Worm (Caenorhabditis elegans) whole organism, young adult: ENCODE data around the gene fipr-17.

ENCODE experiments used
- B0261.1 ChIP-seq: sonication (generic microtip); optimal IDR thresholded peaks from 2 replicates; lab custom pipeline; 2016; ENCODE audit warnings: mild to moderate bottlenecking, missing genetic modification characterization, moderate library complexity, missing compliant biosample characterization
- F33H1.4 ChIP-seq: fragments of 200-800 bp; sonication (Bioruptor generic); IDR thresholded peaks from 2 replicates; pipeline ENCODE4 v1.3.6; 2022; ENCODE audit warnings: missing genetic modification reagents, missing genetic modification characterization, missing compliant biosample characterization
- F57A8.1 ChIP-seq: fragments of 200-800 bp; sonication (Bioruptor generic); optimal IDR thresholded peaks from 2 replicates; lab custom pipeline; 2018; ENCODE audit warnings: mild to moderate bottlenecking, missing genetic modification characterization, moderate library complexity, missing compliant biosample characterization
- F57C9.4 ChIP-seq: sonication (generic microtip); optimal IDR thresholded peaks from 2 replicates; lab custom pipeline; 2017; ENCODE audit warnings: mild to moderate bottlenecking, missing genetic modification characterization, missing compliant biosample characterization
- K11D2.4 ChIP-seq: fragments of 200-800 bp; sonication (Bioruptor generic); IDR thresholded peaks from 2 replicates; pipeline ENCODE4 v1.3.6; 2022; ENCODE audit warnings: missing genetic modification reagents, missing genetic modification characterization, missing compliant biosample characterization
- K12H6.12 ChIP-seq: fragments of 200-800 bp; sonication (Bioruptor generic); optimal IDR thresholded peaks from 2 replicates; lab custom pipeline; 2018; ENCODE audit warnings: mild to moderate bottlenecking, missing genetic modification characterization, missing compliant biosample characterization
- Y95B8A.8 ChIP-seq: fragments of 200-800 bp; sonication (Bioruptor generic); IDR thresholded peaks from 2 replicates; pipeline ENCODE4 v1.3.6; 2022; ENCODE audit warnings: missing genetic modification reagents, missing genetic modification characterization, missing compliant biosample characterization
- akir-1 ChIP-seq: fragments of 200-800 bp; sonication (Bioruptor generic); optimal IDR thresholded peaks from 2 replicates; lab custom pipeline; 2018; ENCODE audit warnings: mild to moderate bottlenecking, missing genetic modification characterization, moderate library complexity, missing compliant biosample characterization
- athp-1 ChIP-seq: sonication (generic microtip); optimal IDR thresholded peaks from 2 replicates; lab custom pipeline; 2017; ENCODE audit warnings: mild to moderate bottlenecking, missing genetic modification characterization, missing compliant biosample characterization
- attf-5 ChIP-seq: fragments of 200-800 bp; sonication (Bioruptor generic); optimal IDR thresholded peaks from 2 replicates; lab custom pipeline; 2018; ENCODE audit warnings: mild to moderate bottlenecking, missing genetic modification characterization, missing compliant biosample characterization
- ccch-3 ChIP-seq: fragments of 200-800 bp; sonication (Bioruptor generic); optimal IDR thresholded peaks from 2 replicates; lab custom pipeline; 2018; ENCODE audit warnings: mild to moderate bottlenecking, missing genetic modification characterization, missing compliant biosample characterization
- ceh-100 ChIP-seq: fragments of 200-800 bp; sonication (Bioruptor generic); IDR thresholded peaks from 2 replicates; pipeline ENCODE4 v1.3.6; 2022; ENCODE audit warnings: missing genetic modification reagents, missing genetic modification characterization, missing compliant biosample characterization
- ceh-40 ChIP-seq: fragments of 200-800 bp; sonication (Bioruptor generic); IDR thresholded peaks from 2 replicates; pipeline ENCODE4 v1.3.6; 2022; ENCODE audit warnings: missing genetic modification characterization, missing compliant biosample characterization
- dpl-1 ChIP-seq: fragments of 150-350 bp; optimal IDR thresholded peaks from 2 replicates; lab custom pipeline; 2014; ENCODE audit warnings: missing biosample characterization, missing genetic modification reagents, missing genetic modification characterization
- egl-44 ChIP-seq: fragments of 200-800 bp; sonication (Bioruptor generic); IDR thresholded peaks from 2 replicates; pipeline ENCODE4 v1.3.6; 2022; ENCODE audit warnings: missing genetic modification reagents, missing genetic modification characterization, missing compliant biosample characterization
- ets-4 ChIP-seq: fragments of 200-800 bp; sonication (Bioruptor generic); optimal IDR thresholded peaks from 2 replicates; lab custom pipeline; 2018; ENCODE audit warnings: mild to moderate bottlenecking, missing genetic modification characterization, missing compliant biosample characterization
- gei-17 ChIP-seq: fragments of 200-800 bp; sonication (Bioruptor generic); optimal IDR thresholded peaks from 2 replicates; lab custom pipeline; 2018; ENCODE audit warnings: mild to moderate bottlenecking, missing genetic modification characterization, missing compliant biosample characterization
- him-1 ChIP-seq: sonication (generic microtip); optimal IDR thresholded peaks from 2 replicates; lab custom pipeline; 2016; ENCODE audit warnings: missing genotype, missing genetic modification reagents, missing genetic modification characterization, missing compliant biosample characterization
- hsf-1 ChIP-seq: fragments of 200-800 bp; sonication (Bioruptor generic); IDR thresholded peaks from 2 replicates; pipeline ENCODE4 v1.3.6; 2022; ENCODE audit warnings: missing genetic modification reagents, missing genetic modification characterization, missing compliant biosample characterization
- lag-1 ChIP-seq: fragments of 200-800 bp; sonication (Bioruptor generic); IDR thresholded peaks from 2 replicates; pipeline ENCODE4 v1.3.6; 2022; ENCODE audit warnings: missing genetic modification reagents, missing genetic modification characterization, missing compliant biosample characterization
- let-607 ChIP-seq, 2 experiments: fragments of 200-800 bp in 1 of 2; sonication (Bioruptor generic) in 1 of 2; sonication (generic microtip) in 1 of 2; optimal IDR thresholded peaks; 2 replicates each; lab custom pipeline; 2016 to 2018; ENCODE audit warnings: mild to moderate bottlenecking in 2 of 2, missing compliant biosample characterization in 2 of 2, missing genetic modification characterization in 2 of 2, moderate library complexity in 2 of 2, missing genotype in 1 of 2
- lin-35 ChIP-seq, 3 experiments: fragments of 150-350 bp in 2 of 3; sonication (generic microtip) in 1 of 3; optimal IDR thresholded peaks; 2 replicates each; lab custom pipeline; 2014 to 2018; ENCODE audit warnings: missing biosample characterization in 3 of 3, missing genetic modification characterization in 3 of 3, missing genetic modification reagents in 3 of 3
- lin-40 ChIP-seq: sonication (generic microtip); optimal IDR thresholded peaks from 2 replicates; lab custom pipeline; 2016; ENCODE audit warnings: missing genetic modification characterization, mild to moderate bottlenecking, missing compliant biosample characterization, missing genotype, missing genetic modification reagents
- lin-54 ChIP-seq: fragments of 200-800 bp; sonication (Bioruptor generic); optimal IDR thresholded peaks from 2 replicates; lab custom pipeline; 2018; ENCODE audit warnings: mild to moderate bottlenecking, missing genetic modification characterization, missing compliant biosample characterization
- lir-1 ChIP-seq: fragments of 200-800 bp; sonication (Bioruptor generic); conservative IDR thresholded peaks from 2 replicates; pipeline ENCODE4 v1.3.6; 2022; ENCODE audit warnings: missing genetic modification reagents, missing genetic modification characterization, missing compliant biosample characterization
- lsl-1 ChIP-seq: fragments of 200-800 bp; sonication (Bioruptor generic); optimal IDR thresholded peaks from 2 replicates; lab custom pipeline; 2018; ENCODE audit warnings: mild to moderate bottlenecking, missing genetic modification characterization, moderate library complexity, missing compliant biosample characterization
- madf-3 ChIP-seq: fragments of 200-800 bp; sonication (Bioruptor generic); IDR thresholded peaks from 2 replicates; pipeline ENCODE4 v1.3.6; 2022; ENCODE audit warnings: missing genetic modification reagents, missing genetic modification characterization, missing compliant biosample characterization
- mcd-1 ChIP-seq: fragments of 200-800 bp; sonication (Bioruptor generic); IDR thresholded peaks from 2 replicates; pipeline ENCODE4 v1.3.6; 2022; ENCODE audit warnings: missing genetic modification reagents, missing genetic modification characterization, missing compliant biosample characterization
- mel-28 ChIP-seq: sonication (generic microtip); optimal IDR thresholded peaks from 2 replicates; lab custom pipeline; 2016; ENCODE audit warnings: borderline replicate concordance, mild to moderate bottlenecking, missing genetic modification characterization, missing compliant biosample characterization
- mxl-1 ChIP-seq: sonication (generic microtip); optimal IDR thresholded peaks from 2 replicates; lab custom pipeline; 2016; ENCODE audit warnings: missing genetic modification characterization, missing compliant biosample characterization
- nhr-120 ChIP-seq: fragments of 200-800 bp; sonication (Bioruptor generic); IDR thresholded peaks from 2 replicates; pipeline ENCODE4 v1.3.6; 2022; ENCODE audit warnings: missing genetic modification characterization, missing compliant biosample characterization
- nhr-27 ChIP-seq: fragments of 200-800 bp; sonication (Bioruptor generic); optimal IDR thresholded peaks from 2 replicates; lab custom pipeline; 2018; ENCODE audit warnings: mild to moderate bottlenecking, missing genetic modification characterization, moderate library complexity, missing compliant biosample characterization
- nhr-80 ChIP-seq: sonication (generic microtip); optimal IDR thresholded peaks from 2 replicates; lab custom pipeline; 2016; ENCODE audit warnings: missing genetic modification characterization, missing compliant biosample characterization
- nhr-90 ChIP-seq: sonication (generic microtip); optimal IDR thresholded peaks from 2 replicates; lab custom pipeline; 2016; ENCODE audit warnings: missing genotype, mild to moderate bottlenecking, missing genetic modification characterization, missing compliant biosample characterization
- pha-4 ChIP-seq: fragments of 150-350 bp; sonication (generic microtip); optimal IDR thresholded peaks from 2 replicates; lab custom pipeline; 2014; ENCODE audit warnings: missing biosample characterization, missing genetic modification reagents, missing genetic modification characterization
- rec-8 ChIP-seq, 2 experiments: sonication (generic microtip); optimal IDR thresholded peaks; 2 replicates each; lab custom pipeline; 2016; ENCODE audit warnings: mild to moderate bottlenecking in 2 of 2, missing genetic modification characterization in 2 of 2, missing genetic modification reagents in 2 of 2, missing genotype in 2 of 2, missing biosample characterization in 1 of 2, missing compliant biosample characterization in 1 of 2, moderate library complexity in 1 of 2
- rpc-1 ChIP-seq, 2 experiments: fragments of 150-350 bp in 1 of 2; sonication (generic microtip) in 1 of 2; optimal IDR thresholded peaks; 2 replicates each; lab custom pipeline; 2014 to 2018; ENCODE audit warnings: missing biosample characterization in 1 of 2, missing genetic modification characterization in 1 of 2, missing genetic modification reagents in 1 of 2, missing genotype in 1 of 2
- snpc-4 ChIP-seq, 5 experiments: fragments of 150-350 bp in 1 of 5; sonication (generic microtip) in 4 of 5; optimal IDR thresholded peaks; 2 replicates each; lab custom pipeline; 2014 to 2018; ENCODE audit warnings: missing genetic modification characterization in 5 of 5, missing biosample characterization in 3 of 5, antibody characterized with exemption in 2 of 5, mild to moderate bottlenecking in 2 of 5, missing compliant biosample characterization in 2 of 5, missing genotype in 2 of 5, moderate library complexity in 2 of 5, missing genetic modification reagents in 1 of 5
- somi-1 ChIP-seq: fragments of 200-800 bp; sonication (Bioruptor generic); optimal IDR thresholded peaks from 2 replicates; lab custom pipeline; 2018; ENCODE audit warnings: mild to moderate bottlenecking, missing genetic modification characterization, missing compliant biosample characterization
- sptf-2 ChIP-seq: fragments of 200-800 bp; sonication (Bioruptor generic); optimal IDR thresholded peaks from 2 replicates; lab custom pipeline; 2018; ENCODE audit warnings: mild to moderate bottlenecking, missing genetic modification characterization, missing compliant biosample characterization
- tlf-1 ChIP-seq: fragments of 200-800 bp; sonication (Bioruptor generic); optimal IDR thresholded peaks from 2 replicates; lab custom pipeline; 2018; ENCODE audit warnings: mild to moderate bottlenecking, missing genetic modification characterization, missing compliant biosample characterization
- unc-130 ChIP-seq: sonication (generic microtip); optimal IDR thresholded peaks from 2 replicates; lab custom pipeline; 2016; ENCODE audit warnings: missing genetic modification reagents, missing genetic modification characterization, missing compliant biosample characterization
- xnd-1 ChIP-seq: sonication (generic microtip); optimal IDR thresholded peaks from 2 replicates; lab custom pipeline; 2016; ENCODE audit warnings: missing genotype, missing genetic modification reagents, missing genetic modification characterization, missing compliant biosample characterization
- ztf-25 ChIP-seq: fragments of 200-800 bp; sonication (Bioruptor generic); IDR thresholded peaks from 2 replicates; pipeline ENCODE4 v1.3.6; 2022; ENCODE audit warnings: missing genetic modification reagents, missing genetic modification characterization, missing compliant biosample characterization
- ztf-26 ChIP-seq: sonication (generic microtip); optimal IDR thresholded peaks from 2 replicates; lab custom pipeline; 2017; ENCODE audit warnings: missing genetic modification characterization, missing compliant biosample characterization
- ztf-3 ChIP-seq: fragments of 200-800 bp; sonication (Bioruptor generic); optimal IDR thresholded peaks from 2 replicates; lab custom pipeline; 2018; ENCODE audit warnings: mild to moderate bottlenecking, missing genetic modification characterization, missing compliant biosample characterization

fipr-17 gene

DNA sequence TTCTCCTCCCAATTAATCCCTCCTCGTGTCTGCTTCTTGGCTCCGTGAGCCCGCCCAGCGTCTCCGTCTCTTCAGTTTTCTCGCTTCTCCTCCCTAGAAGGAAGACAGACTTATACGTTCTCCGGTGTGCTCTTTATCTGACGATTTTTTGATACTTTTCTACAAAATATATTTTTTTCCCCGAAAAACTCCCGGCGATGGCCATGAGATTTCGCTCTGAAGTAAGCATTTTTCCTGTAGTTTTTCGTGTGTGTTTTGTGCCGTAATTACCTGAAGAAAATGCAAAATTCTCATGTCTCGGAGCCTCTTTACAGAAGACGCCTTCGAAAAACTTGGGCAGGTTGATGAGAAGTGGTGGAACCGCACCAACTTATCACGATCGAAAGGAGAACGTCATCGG is 29.2 kb upstream of the fipr-17 start, which contains the start of gene spat-2:
spat-2 (plus strand) TSS at position 301 of the 400 bp plus-strand sequence.
- TF ChIP-seq mcd-1 (no peak), F57A8.1 (GFP tag; lab: Kevin White, UChicago) (no peak), madf-3 (no peak), F33H1.4 (GFP tag; lab: Robert Waterston, UW) (no peak), ztf-3 (GFP tag; lab: Kevin White, UChicago) (no peak), nhr-120 (GFP tag; lab: Robert Waterston, UW) (no peak), snpc-4 (GFP tag; optimal IDR thresholded peaks at IDR 0.05; lab: Kevin White, UChicago) (no peak), snpc-4 (tag; optimal IDR thresholded peaks at IDR 0.05; lab: Kevin White, UChicago) (no peak), nhr-27 (tag; lab: Kevin White, UChicago) (no peak), xnd-1 (tag; lab: Kevin White, UChicago) (no peak), ceh-100 (GFP tag; lab: Robert Waterston, UW) (no peak), ccch-3 (no peak), lin-35 (GFP tag; optimal IDR thresholded peaks at IDR 0.05; lab: Kevin White, UChicago) (no peak), attf-5 (GFP tag; lab: Kevin White, UChicago) (no peak), athp-1 (tag; lab: Kevin White, UChicago) (no peak), tlf-1 (GFP tag; lab: Kevin White, UChicago) (no peak), sptf-2 (GFP tag; lab: Kevin White, UChicago) (no peak), gei-17 (GFP tag; lab: Kevin White, UChicago) (no peak)

DNA sequence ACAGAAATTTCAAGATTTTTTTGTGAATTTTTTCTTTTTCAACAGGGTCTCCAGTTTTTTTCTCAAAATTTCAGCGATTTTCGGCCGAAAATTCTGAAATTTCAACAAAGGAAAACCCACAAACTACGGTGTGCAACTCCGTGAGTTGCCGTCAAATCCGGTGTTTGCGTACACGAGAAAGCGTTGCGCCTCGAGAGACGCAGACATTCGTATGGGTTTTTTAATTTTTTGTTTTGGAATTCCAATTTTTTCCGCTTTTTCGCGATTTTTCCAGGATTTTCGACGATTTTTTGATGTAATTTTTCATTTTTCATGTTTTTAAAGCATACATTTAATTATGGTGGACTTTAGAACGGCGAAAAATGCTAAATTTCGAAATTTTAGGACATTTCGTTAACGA is 28.7 kb upstream of the fipr-17 start:
- TF ChIP-seq F57A8.1 (GFP tag; lab: Kevin White, UChicago) (no peak), somi-1 (no peak), K11D2.4 (GFP tag; lab: Robert Waterston, UW) (no peak), unc-130 (no peak), F57C9.4 (tag; lab: Kevin White, UChicago) (no peak), lag-1 (no peak), rec-8 (tag; optimal IDR thresholded peaks at IDR 0.05; lab: Kevin White, UChicago) (no peak), lin-35 (GFP tag; optimal IDR thresholded peaks at IDR 0.05; lab: Kevin White, UChicago) (peak in 1 of 3 experiments; percentile 28), him-1 (tag; lab: Kevin White, UChicago) (peak; percentile 36), athp-1 (tag; lab: Kevin White, UChicago) (peak; percentile 27), egl-44 (GFP tag; lab: Robert Waterston, UW) (no peak), B0261.1 (tag; lab: Kevin White, UChicago) (no peak), ztf-26 (tag; lab: Kevin White, UChicago) (no peak), rpc-1 (optimal IDR thresholded peaks at IDR 0.05; lab: Kevin White, UChicago) (no peak), rpc-1 (tag; optimal IDR thresholded peaks at IDR 0.05; lab: Kevin White, UChicago) (no peak), mel-28 (tag; lab: Kevin White, UChicago) (no peak), lin-54 (GFP tag; lab: Kevin White, UChicago) (peak; percentile 87), let-607 (tag; optimal IDR thresholded peaks at IDR 0.05; lab: Kevin White, UChicago) (no peak), nhr-80 (tag; lab: Kevin White, UChicago) (no peak), hsf-1 (peak; percentile 64; the same call in 1 of the 2 replicates), ztf-25 (GFP tag; lab: Robert Waterston, UW) (no peak), nhr-90 (tag; lab: Kevin White, UChicago) (no peak), lsl-1 (peak; percentile 89), K12H6.12 (tag; lab: Kevin White, UChicago) (no peak), mxl-1 (tag; lab: Kevin White, UChicago) (no peak), lir-1 (no peak), tlf-1 (GFP tag; lab: Kevin White, UChicago) (peak; percentile 61), ets-4 (no peak), Y95B8A.8 (GFP tag; lab: Robert Waterston, UW) (peak; percentile 61; the same call in 1 of the 2 replicates), mcd-1 (peak; percentile 86), ztf-3 (GFP tag; lab: Kevin White, UChicago) (no peak), dpl-1 (GFP tag; lab: Kevin White, UChicago) (peak; percentile 48), ceh-40 (GFP tag; lab: Robert Waterston, UW) (no peak), lin-40 (tag; lab: Kevin White, UChicago) (peak; percentile 56), pha-4 (tag; lab: Kevin White, UChicago) (no peak), akir-1 (GFP tag; lab: Kevin White, UChicago) (no peak)
